Fruit fly (Drosophila melanogaster): ENCODE data around the gene CG13309.

Gene CG13309

dm6 chr3L:8830954-8831353 is 20.8 kb downstream of the CG13309 start:
- TF ChIP-seq Vsx2 (GFP tag; optimal IDR thresholded peaks at IDR 0.05; ENCODE audit: partially characterized antibody) (no peak), HLH106 (tag; optimal IDR thresholded peaks at IDR 0.05) (no peak), usp (GFP tag; optimal IDR thresholded peaks at IDR 0.05) (no peak), rgr (GFP tag; optimal IDR thresholded peaks at IDR 0.05) (no peak), Sp1 (GFP tag; optimal IDR thresholded peaks at IDR 0.05) (no peak), CrebA (GFP tag; optimal IDR thresholded peaks at IDR 0.05; ENCODE audit: borderline replicate concordance) (no peak), fru (GFP tag; optimal IDR thresholded peaks at IDR 0.05) (no peak), ey (GFP tag; optimal IDR thresholded peaks at IDR 0.05) (no peak), tai (GFP tag; optimal IDR thresholded peaks at IDR 0.05) (no peak), Rel (GFP tag; optimal IDR thresholded peaks at IDR 0.05) (no peak), Rel (tag; optimal IDR thresholded peaks at IDR 0.05) (no peak), brk (GFP tag; optimal IDR thresholded peaks at IDR 0.05) (no peak), h (GFP tag; optimal IDR thresholded peaks at IDR 0.05) (no peak)

dm6 chr3L:8832737-8833466 is 22.7 kb downstream of the CG13309 start:
- TF ChIP-seq foxo (GFP tag; optimal IDR thresholded peaks at IDR 0.05) (no peak), Vsx2 (GFP tag; optimal IDR thresholded peaks at IDR 0.05; ENCODE audit: partially characterized antibody) (no peak), Hr83 (GFP tag; optimal IDR thresholded peaks at IDR 0.05; ENCODE audit: poor library complexity, severe bottlenecking) (no peak), lola (GFP tag; optimal IDR thresholded peaks at IDR 0.05) (no peak), pan (optimal IDR thresholded peaks at IDR 0.05) (no peak), sage (GFP tag; optimal IDR thresholded peaks at IDR 0.05) (no peak), sv (GFP tag; optimal IDR thresholded peaks at IDR 0.05) (no peak), OdsH (GFP tag; optimal IDR thresholded peaks at IDR 0.05) (no peak), Hnf4 (GFP tag; optimal IDR thresholded peaks at IDR 0.05) (no peak)

dm6 chr3L:8833467-8833802 is 23.2 kb downstream of the CG13309 start:
- TF ChIP-seq rgr (GFP tag; optimal IDR thresholded peaks at IDR 0.05) (no peak), h (GFP tag; optimal IDR thresholded peaks at IDR 0.05) (no peak), Hr83 (GFP tag; optimal IDR thresholded peaks at IDR 0.05; ENCODE audit: poor library complexity, severe bottlenecking) (no peak), dl (GFP tag; optimal IDR thresholded peaks at IDR 0.05; ENCODE audit: insufficient read depth in 1 of 2, partially characterized antibody in 2 of 2) (no peak), ey (GFP tag; optimal IDR thresholded peaks at IDR 0.05) (no peak), dmrt93B (GFP tag; optimal IDR thresholded peaks at IDR 0.05) (no peak), HLH106 (tag; optimal IDR thresholded peaks at IDR 0.05) (no peak), brk (GFP tag; optimal IDR thresholded peaks at IDR 0.05) (no peak), Vsx2 (GFP tag; optimal IDR thresholded peaks at IDR 0.05; ENCODE audit: partially characterized antibody) (no peak), GATAd (GFP tag; optimal IDR thresholded peaks at IDR 0.05) (no peak), Rel (GFP tag; optimal IDR thresholded peaks at IDR 0.05) (no peak), Rel (tag; optimal IDR thresholded peaks at IDR 0.05) (no peak)

- TF ChIP-seq psq (GFP tag; optimal IDR thresholded peaks at IDR 0.05): peak; percentile 17
- TF ChIP-seq GATAd (GFP tag; optimal IDR thresholded peaks at IDR 0.05): no peak
- TF ChIP-seq Rel (GFP tag; optimal IDR thresholded peaks at IDR 0.05): no peak
- TF ChIP-seq Rel (tag; optimal IDR thresholded peaks at IDR 0.05): no peak
- peak; percentile 21 for TF ChIP-seq Sp1 (GFP tag; optimal IDR thresholded peaks at IDR 0.05)
- TF ChIP-seq Hr83 (GFP tag; optimal IDR thresholded peaks at IDR 0.05; ENCODE audit: poor library complexity, severe bottlenecking): no peak
- TF ChIP-seq CrebA (GFP tag; optimal IDR thresholded peaks at IDR 0.05; ENCODE audit: borderline replicate concordance): no peak
- peak; percentile 25 for TF ChIP-seq br (GFP tag; optimal IDR thresholded peaks at IDR 0.05)
- peak; percentile 15 for TF ChIP-seq h (GFP tag; optimal IDR thresholded peaks at IDR 0.05)
- TF ChIP-seq Jra (GFP tag; optimal IDR thresholded peaks at IDR 0.05): peak; percentile 28
- no peak for TF ChIP-seq jim (GFP tag; optimal IDR thresholded peaks at IDR 0.05)
- TF ChIP-seq Abd-B (GFP tag; optimal IDR thresholded peaks at IDR 0.05): no peak
- TF ChIP-seq dmrt93B (GFP tag; optimal IDR thresholded peaks at IDR 0.05): no peak
- TF ChIP-seq dsf (GFP tag; optimal IDR thresholded peaks at IDR 0.05; ENCODE audit: borderline replicate concordance): no peak
- no peak for TF ChIP-seq CG9705 (GFP tag; optimal IDR thresholded peaks at IDR 0.05)
- TF ChIP-seq usp (GFP tag; optimal IDR thresholded peaks at IDR 0.05): no peak
- no peak for TF ChIP-seq sage (GFP tag; optimal IDR thresholded peaks at IDR 0.05)
- no peak for TF ChIP-seq Hr78 (GFP tag; optimal IDR thresholded peaks at IDR 0.05)
- peak; percentile 29 for TF ChIP-seq rgr (GFP tag; optimal IDR thresholded peaks at IDR 0.05)
- no peak for TF ChIP-seq Dif (GFP tag; optimal IDR thresholded peaks at IDR 0.05; ENCODE audit: partially characterized antibody)
- TF ChIP-seq ey (GFP tag; optimal IDR thresholded peaks at IDR 0.05): no peak
- no peak for TF ChIP-seq Myc (optimal IDR thresholded peaks at IDR 0.05)
- TF ChIP-seq Mio (GFP tag; optimal IDR thresholded peaks at IDR 0.05): no peak
- peak in 1 of 2 experiments; percentile 8 for TF ChIP-seq foxo (GFP tag; optimal IDR thresholded peaks at IDR 0.05)
- TF ChIP-seq lola (GFP tag; optimal IDR thresholded peaks at IDR 0.05): no peak
- TF ChIP-seq OdsH (GFP tag; optimal IDR thresholded peaks at IDR 0.05): peak; percentile 13
- TF ChIP-seq Dfd (GFP tag; optimal IDR thresholded peaks at IDR 0.05): no peak
- no peak for TF ChIP-seq fru (GFP tag; optimal IDR thresholded peaks at IDR 0.05)
Measured at dm6 chr3L:8834486-8834885, 24.3 kb downstream of the CG13309 start.
